Worm (Caenorhabditis elegans) whole organism, early embryonic: Measurements from ENCODE around the gene C44C11.6.

Experiments
- B0310.2 ChIP-seq: sonication (generic microtip); optimal IDR thresholded peaks from 2 replicates; lab custom pipeline; 2016; ENCODE audit warnings: mild to moderate bottlenecking, missing genetic modification characterization, missing compliant biosample characterization
- aly-1 ChIP-seq: sonication (generic microtip); optimal IDR thresholded peaks from 2 replicates; lab custom pipeline; 2016; ENCODE audit warnings: missing genetic modification characterization, missing compliant biosample characterization
- ama-1 ChIP-seq: fragments of 150-350 bp; optimal IDR thresholded peaks from 2 replicates; lab custom pipeline; 2014
- ceh-13 ChIP-seq: fragments of 200-800 bp; sonication (Bioruptor generic); optimal IDR thresholded peaks from 2 replicates; lab custom pipeline; 2018; ENCODE audit warnings: mild to moderate bottlenecking, missing genetic modification characterization, missing compliant biosample characterization
- ceh-36 ChIP-seq: sonication (generic microtip); optimal IDR thresholded peaks from 2 replicates; lab custom pipeline; 2016; ENCODE audit warnings: missing genetic modification characterization, inconsistent platforms, missing compliant biosample characterization
- flt-1 ChIP-seq: fragments of 200-800 bp; sonication (Bioruptor generic); IDR thresholded peaks from 2 replicates; pipeline ENCODE4 v1.3.6; 2022; ENCODE audit warnings: missing genetic modification characterization, missing compliant biosample characterization
- hmbx-1 ChIP-seq: sonication (generic microtip); optimal IDR thresholded peaks from 2 replicates; lab custom pipeline; 2016; ENCODE audit warnings: mild to moderate bottlenecking, missing genetic modification characterization, missing compliant biosample characterization
- hmg-4 ChIP-seq: fragments of 200-800 bp; sonication (Bioruptor generic); optimal IDR thresholded peaks from 2 replicates; lab custom pipeline; 2018; ENCODE audit warnings: mild to moderate bottlenecking, missing genetic modification characterization, missing compliant biosample characterization
- pes-1 ChIP-seq: fragments of 200-800 bp; sonication (Bioruptor generic); IDR thresholded peaks from 2 replicates; pipeline ENCODE4 v1.3.6; 2022; ENCODE audit warnings: missing genetic modification reagents, missing genetic modification characterization, missing compliant biosample characterization
- scrt-1 ChIP-seq: fragments of 200-800 bp; sonication (Bioruptor generic); IDR thresholded peaks from 2 replicates; pipeline ENCODE4 v1.3.6; 2022; ENCODE audit warnings: missing genetic modification characterization, missing compliant biosample characterization
- sea-1 ChIP-seq: fragments of 200-800 bp; sonication (Bioruptor generic); conservative IDR thresholded peaks from 2 replicates; pipeline ENCODE4 v1.3.6; 2022; ENCODE audit warnings: missing genetic modification characterization, missing compliant biosample characterization
- tbx-11 ChIP-seq: fragments of 200-800 bp; sonication (Bioruptor generic); IDR thresholded peaks from 2 replicates; pipeline ENCODE4 v1.3.6; 2022; ENCODE audit warnings: missing genetic modification characterization, missing compliant biosample characterization
- tra-4 ChIP-seq: sonication (generic microtip); optimal IDR thresholded peaks from 2 replicates; lab custom pipeline; 2017; ENCODE audit warnings: missing genetic modification characterization, missing compliant biosample characterization

ce11 chrII:12335430-12335829, 9.2 kb upstream of the C44C11.6 start, which contains the start of gene sre-52:
- TF ChIP-seq ceh-36 (tag; lab: Kevin White, UChicago) (no peak), hmbx-1 (no peak), ama-1 (no peak), flt-1 (GFP tag; lab: Robert Waterston, UW) (no peak), sea-1 (GFP tag; lab: Robert Waterston, UW) (no peak), aly-1 (tag; lab: Kevin White, UChicago) (no peak), tra-4 (tag; lab: Kevin White, UChicago) (no peak), B0310.2 (tag; lab: Kevin White, UChicago) (no peak), ceh-13 (GFP tag; lab: Kevin White, UChicago) (no peak), pes-1 (no peak), tbx-11 (no peak), scrt-1 (no peak), hmg-4 (no peak)
